Fruit fly (Drosophila melanogaster): Measurements from ENCODE around the gene CG32706.

Gene CG32706

DNA sequence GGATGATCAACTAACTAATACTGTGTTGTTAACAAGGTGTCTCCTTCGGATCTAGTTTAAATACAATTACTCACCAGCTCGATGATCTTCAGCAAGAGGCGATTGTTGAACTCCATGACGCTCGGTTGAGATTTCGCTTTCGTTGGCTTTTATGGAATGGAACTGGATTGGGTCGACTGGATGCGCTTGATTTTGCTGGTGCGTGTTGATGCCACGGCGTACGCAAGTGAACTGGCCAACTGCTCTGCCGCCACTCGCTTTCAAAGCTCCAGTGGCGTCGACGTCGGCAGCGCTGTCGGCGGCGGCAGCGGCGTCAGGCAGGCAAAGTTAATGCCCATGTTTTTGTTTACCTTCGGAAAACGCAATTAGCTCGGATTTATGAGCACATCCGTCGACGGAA lies 8.7 kb upstream of the CG32706 start, which contains the start of gene CG44325:
TSS of gene CG44325 (minus strand) at position 237 of the 400 bp plus-strand sequence.
- TF ChIP-seq Met (GFP tag; optimal IDR thresholded peaks at IDR 0.05) = peak; percentile 8
- TF ChIP-seq CG6792 (GFP tag; optimal IDR thresholded peaks at IDR 0.05) = peak; percentile 4
- TF ChIP-seq vri (GFP tag; optimal IDR thresholded peaks at IDR 0.05) = peak; percentile 64
- no peak for TF ChIP-seq Ets96B (tag; optimal IDR thresholded peaks at IDR 0.05)
- no peak for TF ChIP-seq Hr4 (GFP tag; optimal IDR thresholded peaks at IDR 0.05)
- no peak for TF ChIP-seq CG3032 (tag; optimal IDR thresholded peaks at IDR 0.05)
- TF ChIP-seq Eip78C (GFP tag) = peak; percentile 55
- TF ChIP-seq CG9139 (GFP tag; optimal IDR thresholded peaks at IDR 0.05) = peak; percentile 50
- TF ChIP-seq Hr38 (GFP tag; optimal IDR thresholded peaks at IDR 0.05) = no peak
- TF ChIP-seq CG10631 (GFP tag; optimal IDR thresholded peaks at IDR 0.05) = no peak
- no peak for TF ChIP-seq CG34406 (GFP tag; optimal IDR thresholded peaks at IDR 0.05)
- TF ChIP-seq fd85E (GFP tag; optimal IDR thresholded peaks at IDR 0.05) = peak; percentile 24
- peak; percentile 69; the same call in 2 of the 3 replicates for TF ChIP-seq eg (GFP tag; IDR thresholded peaks at IDR 0.05)
- no peak for TF ChIP-seq spab (GFP tag; optimal IDR thresholded peaks at IDR 0.05)
- peak; percentile 57 for TF ChIP-seq net (GFP tag; optimal IDR thresholded peaks at IDR 0.05)
- TF ChIP-seq achi (GFP tag; optimal IDR thresholded peaks at IDR 0.05) = no peak
- peak; percentile 11 for TF ChIP-seq Sox14 (GFP tag; optimal IDR thresholded peaks at IDR 0.05)
- TF ChIP-seq CG3919 (GFP tag; optimal IDR thresholded peaks at IDR 0.05) = peak; percentile 59
- no peak for TF ChIP-seq Ets21C (GFP tag; optimal IDR thresholded peaks at IDR 0.05)
- TF ChIP-seq CG8632 (GFP tag; optimal IDR thresholded peaks at IDR 0.05) = no peak
- TF ChIP-seq CG15336 (GFP tag; IDR thresholded peaks at IDR 0.05) = peak; percentile 46; the same call in 1 of the 2 replicates
- TF ChIP-seq CG11762 (GFP tag; optimal IDR thresholded peaks at IDR 0.05; ENCODE audit: insufficient read depth) = no peak
- peak; percentile 29; the same call in 1 of the 3 replicates for TF ChIP-seq CG8119 (GFP tag; IDR thresholded peaks at IDR 0.05)
- no peak for TF ChIP-seq acj6 (GFP tag; optimal IDR thresholded peaks at IDR 0.05)
- TF ChIP-seq ss (GFP tag; optimal IDR thresholded peaks at IDR 0.05) = peak; percentile 38 to 62
- TF ChIP-seq Eip93F (GFP tag; optimal IDR thresholded peaks at IDR 0.05) = peak; percentile 19
- peak; percentile 21 for TF ChIP-seq CG10669 (GFP tag; optimal IDR thresholded peaks at IDR 0.05)
- TF ChIP-seq salr (GFP tag; optimal IDR thresholded peaks at IDR 0.05) = no peak
- TF ChIP-seq Smox (GFP tag; optimal IDR thresholded peaks at IDR 0.05) = peak; percentile 17
- TF ChIP-seq cyc (GFP tag; optimal IDR thresholded peaks at IDR 0.05) = no peak
- peak; percentile 50 for TF ChIP-seq topi (GFP tag; optimal IDR thresholded peaks at IDR 0.05)
- no peak for TF ChIP-seq fd59A (GFP tag; optimal IDR thresholded peaks at IDR 0.05)
- TF ChIP-seq dac (GFP tag; optimal IDR thresholded peaks at IDR 0.05) = no peak
- no peak for TF ChIP-seq lz (GFP tag; optimal IDR thresholded peaks at IDR 0.05)
- TF ChIP-seq esn (GFP tag; optimal IDR thresholded peaks at IDR 0.05) = peak; percentile 44
- no peak for TF ChIP-seq fkh (GFP tag; optimal IDR thresholded peaks at IDR 0.05)
- no peak for TF ChIP-seq Sox15 (GFP tag; optimal IDR thresholded peaks at IDR 0.05)
- TF ChIP-seq Eip75B (GFP tag; optimal IDR thresholded peaks at IDR 0.05) = peak; percentile 49
- no peak for TF ChIP-seq pdm3 (GFP tag; optimal IDR thresholded peaks at IDR 0.05)
- no peak for TF ChIP-seq CG31627 (GFP tag; optimal IDR thresholded peaks at IDR 0.05)
- peak; percentile 66 for TF ChIP-seq CG1621 (tag; optimal IDR thresholded peaks at IDR 0.05)
- no peak for TF ChIP-seq Lpt (GFP tag; optimal IDR thresholded peaks at IDR 0.05)
- TF ChIP-seq CG16779 (tag; optimal IDR thresholded peaks at IDR 0.05) = no peak
- no peak for TF ChIP-seq CG11902 (GFP tag; optimal IDR thresholded peaks at IDR 0.05)
- peak; percentile 98 for TF ChIP-seq Blimp-1 (GFP tag; optimal IDR thresholded peaks at IDR 0.05)
- TF ChIP-seq Gug (GFP tag; IDR thresholded peaks at IDR 0.05) = no peak
- TF ChIP-seq svp (GFP tag) = peak; percentile 67
- no peak for TF ChIP-seq CG4318 (GFP tag; optimal IDR thresholded peaks at IDR 0.05)
- peak; percentile 74; the same call in 2 of the 3 replicates for TF ChIP-seq CG6163 (GFP tag; IDR thresholded peaks at IDR 0.05)
- no peak for TF ChIP-seq OdsH (GFP tag; optimal IDR thresholded peaks at IDR 0.05)
- TF ChIP-seq Hr39 (GFP tag; optimal IDR thresholded peaks at IDR 0.05) = no peak
- no peak for TF ChIP-seq CG11294 (GFP tag; IDR thresholded peaks at IDR 0.05)
- no peak for TF ChIP-seq CG6276 (GFP tag; optimal IDR thresholded peaks at IDR 0.05)

All from whole organism, prepupa.